Worm (Caenorhabditis elegans): Measurements from ENCODE around the gene R07D5.2.
A peak's percentile ranks its signal among the peaks of the same experiment; 100 is the strongest.

Gene R07D5.2

DNA sequence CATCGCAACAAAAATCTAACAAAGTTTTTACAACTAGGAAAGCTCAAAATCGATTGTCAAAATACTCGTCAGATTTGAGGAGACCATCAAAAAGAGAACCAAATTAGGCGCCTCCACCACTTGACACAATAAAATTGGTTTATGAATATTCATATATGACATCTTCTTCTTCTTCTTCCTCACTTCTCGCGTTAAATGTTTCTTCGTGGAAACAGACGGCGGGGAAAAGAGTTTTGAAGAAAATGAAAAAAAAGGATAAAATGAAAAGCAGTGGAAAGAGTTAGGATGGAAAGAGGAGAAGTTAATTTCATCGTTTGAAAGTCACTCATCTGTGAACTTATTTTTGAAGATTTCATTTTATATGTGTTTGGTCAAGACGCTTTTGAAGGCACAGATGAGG is 18.5 kb upstream of the R07D5.2 start:
- no peak for TF ChIP-seq nhr-237 (tag; optimal IDR thresholded peaks at IDR 0.05)
- no peak for TF ChIP-seq elt-2 (tag; optimal IDR thresholded peaks at IDR 0.05)
- no peak for TF ChIP-seq mdl-1 (tag; optimal IDR thresholded peaks at IDR 0.05)
- no peak for TF ChIP-seq lsy-12 (tag; optimal IDR thresholded peaks at IDR 0.05)
- no peak for TF ChIP-seq nhr-25 (tag; optimal IDR thresholded peaks at IDR 0.05)
- no peak for TF ChIP-seq ZK546.5 (tag; optimal IDR thresholded peaks at IDR 0.05)
- TF ChIP-seq R02D3.7 (tag; optimal IDR thresholded peaks at IDR 0.05), result no peak
- TF ChIP-seq ztf-4 (tag; optimal IDR thresholded peaks at IDR 0.05), result no peak
- TF ChIP-seq ceh-9 (tag; optimal IDR thresholded peaks at IDR 0.05), result no peak
- TF ChIP-seq nhr-23 (tag; optimal IDR thresholded peaks at IDR 0.05), result no peak
- TF ChIP-seq pha-4 (tag; optimal IDR thresholded peaks at IDR 0.05), result no peak
- TF ChIP-seq nhr-11 (tag; optimal IDR thresholded peaks at IDR 0.05), result no peak
- TF ChIP-seq pqm-1 (tag; optimal IDR thresholded peaks at IDR 0.05), result no peak
- TF ChIP-seq elt-1 (tag; optimal IDR thresholded peaks at IDR 0.05), result no peak
- no peak for TF ChIP-seq nhr-77 (tag; optimal IDR thresholded peaks at IDR 0.05)

DNA sequence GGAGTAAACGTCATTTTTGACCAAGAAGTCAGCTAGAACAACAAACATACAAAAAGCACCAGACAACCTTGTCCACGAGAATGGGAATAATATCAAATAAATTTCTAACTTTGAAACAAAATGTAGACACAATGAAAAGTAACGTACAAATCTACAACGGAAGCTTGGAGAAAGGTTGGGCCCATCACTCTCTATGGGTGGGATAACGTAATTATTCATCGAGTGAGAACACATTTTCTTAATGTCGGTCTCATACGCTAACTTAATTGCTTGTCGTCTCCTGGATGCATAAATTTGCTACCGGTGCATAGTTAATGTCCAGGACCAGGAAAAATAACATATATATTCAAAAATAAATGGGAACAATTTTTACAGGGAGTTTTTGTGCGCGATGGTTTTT is 16.8 kb upstream of the R07D5.2 start:
- TF ChIP-seq nhr-28 (tag; optimal IDR thresholded peaks at IDR 0.05) (no peak), nhr-23 (tag; optimal IDR thresholded peaks at IDR 0.05) (no peak), ceh-28 (tag; optimal IDR thresholded peaks at IDR 0.05) (no peak)

DNA sequence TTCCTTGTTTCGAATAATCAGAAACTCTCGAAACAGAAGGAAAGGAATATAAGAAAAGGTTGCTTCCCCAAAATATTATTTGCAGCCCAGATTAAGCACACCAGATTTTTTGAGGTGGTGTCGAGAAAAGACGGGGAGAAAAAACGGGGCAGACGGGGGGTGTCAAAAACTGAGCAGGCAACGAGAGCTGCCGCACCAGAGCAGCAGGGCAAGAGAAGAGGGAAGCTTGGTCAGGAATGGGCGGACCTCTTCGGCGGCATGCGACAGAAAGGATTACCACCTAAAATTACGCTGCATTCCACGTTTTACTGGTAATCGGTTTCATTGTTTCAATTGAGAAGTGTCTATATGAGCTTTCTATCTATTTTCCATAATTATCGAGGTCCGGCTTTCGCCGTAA is 15.7 kb upstream of the R07D5.2 start:
- no peak for TF ChIP-seq ceh-16 (tag; optimal IDR thresholded peaks at IDR 0.05)
- no peak for TF ChIP-seq elt-2 (tag; optimal IDR thresholded peaks at IDR 0.05)
- no peak for TF ChIP-seq fkh-2 (tag; optimal IDR thresholded peaks at IDR 0.05)
- TF ChIP-seq nhr-67 (tag; optimal IDR thresholded peaks at IDR 0.05), result no peak
- TF ChIP-seq jun-1 (tag; optimal IDR thresholded peaks at IDR 0.05), result no peak
- TF ChIP-seq zag-1 (tag; optimal IDR thresholded peaks at IDR 0.05), result no peak
- TF ChIP-seq ZK546.5 (tag; optimal IDR thresholded peaks at IDR 0.05), result no peak
- no peak for TF ChIP-seq snpc-4 (tag; optimal IDR thresholded peaks at IDR 0.05)
- no peak for TF ChIP-seq egl-27 (tag; optimal IDR thresholded peaks at IDR 0.05)
- no peak for TF ChIP-seq nhr-28 (tag; optimal IDR thresholded peaks at IDR 0.05)
- TF ChIP-seq ama-1 (optimal IDR thresholded peaks at IDR 0.05), result no peak
- no peak for TF ChIP-seq fos-1 (tag; optimal IDR thresholded peaks at IDR 0.05)
- no peak for TF ChIP-seq pha-4 (tag; optimal IDR thresholded peaks at IDR 0.05)
- no peak for TF ChIP-seq nfya-1 (tag; optimal IDR thresholded peaks at IDR 0.05; ENCODE audit: insufficient read depth)
- no peak for TF ChIP-seq aly-2 (tag; optimal IDR thresholded peaks at IDR 0.05)
- no peak for TF ChIP-seq eor-1 (tag; optimal IDR thresholded peaks at IDR 0.05)

DNA sequence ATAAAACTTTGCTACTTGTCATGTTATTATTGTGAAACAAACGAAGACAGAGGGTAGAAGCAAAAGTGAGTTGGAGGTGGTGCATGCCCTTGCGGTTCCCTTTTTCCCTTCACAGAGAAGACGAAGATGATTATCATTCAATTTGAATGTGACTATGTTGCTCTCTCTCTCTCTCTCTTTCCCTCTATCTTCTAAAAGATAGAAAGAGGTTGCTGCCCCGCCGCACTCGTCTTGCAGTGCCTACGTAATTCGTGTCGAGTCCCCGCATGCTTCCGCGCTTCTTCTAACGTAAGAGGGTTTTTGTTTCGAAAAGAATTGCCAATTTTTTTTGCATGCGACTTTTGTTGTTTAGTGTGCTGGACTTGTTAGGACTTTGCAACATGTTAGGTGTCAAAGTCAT is 11.8 kb upstream of the R07D5.2 start:
- TF ChIP-seq fkh-10 (GFP tag; optimal IDR thresholded peaks at IDR 0.05) (peak; percentile 83), nhr-23 (tag; optimal IDR thresholded peaks at IDR 0.05) (no peak)

DNA sequence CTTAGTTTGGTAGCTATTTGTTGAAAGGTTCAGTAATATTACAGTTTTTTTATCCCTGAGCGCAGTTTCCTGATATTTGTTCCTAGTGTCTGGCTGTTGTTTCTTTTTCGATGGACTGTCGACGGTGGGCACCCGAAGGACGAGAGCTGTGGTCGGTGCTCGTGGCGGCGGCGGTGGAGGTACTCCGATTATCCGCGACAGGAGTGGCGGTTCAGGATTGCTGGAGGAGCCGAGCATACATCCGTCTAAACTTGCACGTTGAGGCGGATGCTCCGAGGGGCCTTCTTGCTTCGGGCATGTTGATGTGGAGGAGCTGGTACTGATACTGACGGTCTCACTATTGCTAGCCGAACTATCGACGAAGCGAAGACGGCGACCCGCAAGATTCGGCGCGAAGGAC is 10.9 kb upstream of the R07D5.2 start:
- TF ChIP-seq zag-1 (tag; optimal IDR thresholded peaks at IDR 0.05), result no peak
- no peak for TF ChIP-seq aly-2 (tag; optimal IDR thresholded peaks at IDR 0.05)
- TF ChIP-seq pqm-1 (tag; optimal IDR thresholded peaks at IDR 0.05), result no peak
- no peak for TF ChIP-seq elt-3 (tag; optimal IDR thresholded peaks at IDR 0.05)
- no peak for TF ChIP-seq R02D3.7 (tag; optimal IDR thresholded peaks at IDR 0.05)
- TF ChIP-seq nhr-76 (tag; optimal IDR thresholded peaks at IDR 0.05), result no peak
- no peak for TF ChIP-seq elt-1 (tag; optimal IDR thresholded peaks at IDR 0.05)
- no peak for TF ChIP-seq fos-1 (tag; optimal IDR thresholded peaks at IDR 0.05)
- TF ChIP-seq lin-15B (tag; optimal IDR thresholded peaks at IDR 0.05), result no peak
- TF ChIP-seq egl-5 (tag; optimal IDR thresholded peaks at IDR 0.05), result no peak
- no peak for TF ChIP-seq nhr-67 (tag; optimal IDR thresholded peaks at IDR 0.05)

DNA sequence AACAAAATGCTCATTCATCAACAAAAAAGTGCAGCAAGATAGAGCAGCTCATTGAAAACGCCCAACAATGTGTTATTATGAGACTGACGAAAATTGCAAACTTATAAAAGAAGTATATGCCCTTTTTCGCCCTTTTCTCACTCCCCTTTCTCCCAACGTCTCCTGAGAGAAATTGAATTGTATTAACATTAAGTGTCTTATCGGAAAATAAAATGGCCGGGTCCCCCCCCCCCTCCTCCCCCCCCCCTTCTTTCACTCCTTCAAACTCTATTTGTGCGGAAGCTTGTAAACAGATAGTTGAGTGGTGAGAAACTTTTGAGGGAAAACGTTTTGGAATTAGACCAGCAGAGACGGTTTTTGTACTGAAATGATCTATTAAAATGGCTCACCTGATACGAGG is 10.3 kb upstream of the R07D5.2 start:
- TF ChIP-seq jun-1 (tag; optimal IDR thresholded peaks at IDR 0.05), result no peak
- TF ChIP-seq mml-1 (tag; optimal IDR thresholded peaks at IDR 0.05), result no peak
- no peak for TF ChIP-seq nhr-23 (tag; optimal IDR thresholded peaks at IDR 0.05)
- no peak for TF ChIP-seq fkh-10 (GFP tag; optimal IDR thresholded peaks at IDR 0.05)
- TF ChIP-seq ZK546.5 (tag; optimal IDR thresholded peaks at IDR 0.05), result no peak
- no peak for TF ChIP-seq ceh-9 (tag; optimal IDR thresholded peaks at IDR 0.05)
- no peak for TF ChIP-seq fkh-2 (tag; optimal IDR thresholded peaks at IDR 0.05)
- TF ChIP-seq pqm-1 (tag; optimal IDR thresholded peaks at IDR 0.05), result no peak
